Worm (Caenorhabditis elegans) whole organism, L4 larva: Measurements from ENCODE around the gene lin-24.
A peak's percentile ranks its signal among the peaks of the same experiment; 100 is the strongest.

Experiments
- F37D6.2 ChIP-seq: sonication (generic microtip); optimal IDR thresholded peaks from 2 replicates; lab custom pipeline; 2016; ENCODE audit warnings: mild to moderate bottlenecking, missing genetic modification characterization, missing compliant biosample characterization
- R02D3.7 ChIP-seq: fragments of 150-350 bp; sonication (generic microtip); optimal IDR thresholded peaks from 3 replicates; lab custom pipeline; 2014; ENCODE audit warnings: missing biosample characterization, missing genetic modification characterization
- T26A8.4 ChIP-seq: fragments of 200-800 bp; sonication (Bioruptor generic); IDR thresholded peaks from 2 replicates; pipeline ENCODE4 v1.3.6; 2022; ENCODE audit warnings: missing genetic modification characterization, missing compliant biosample characterization
- Y75B8A.6 ChIP-seq: fragments of 200-800 bp; sonication (Bioruptor generic); IDR thresholded peaks from 2 replicates; pipeline ENCODE4 v1.3.6; 2022; ENCODE audit warnings: missing genetic modification reagents, missing genetic modification characterization, missing compliant biosample characterization
- aha-1 ChIP-seq: fragments of 150-350 bp; peaks from one replicate; lab custom pipeline; 2014; ENCODE audit warnings: missing biosample characterization, missing genetic modification characterization
- ama-1 ChIP-seq: fragments of 150-350 bp; optimal IDR thresholded peaks from 2 replicates; lab custom pipeline; 2014; ENCODE audit warnings: inconsistent platforms, mixed read lengths
- ceh-28 ChIP-seq: fragments of 150-350 bp; optimal IDR thresholded peaks from 2 replicates; lab custom pipeline; 2014; ENCODE audit warnings: missing biosample characterization, missing genetic modification reagents, missing genetic modification characterization
- ceh-32 ChIP-seq: sonication (generic microtip); optimal IDR thresholded peaks from 2 replicates; lab custom pipeline; 2016; ENCODE audit warnings: mild to moderate bottlenecking, missing genetic modification characterization, missing compliant biosample characterization; ENCODE audit not compliant: poor library complexity
- ces-1 ChIP-seq: fragments of 150-350 bp; sonication (generic microtip); optimal IDR thresholded peaks from 4 replicates; lab custom pipeline; 2014; ENCODE audit warnings: missing biosample characterization, missing genetic modification reagents, missing genetic modification characterization
- ctbp-1 ChIP-seq: fragments of 200-800 bp; sonication (Bioruptor generic); IDR thresholded peaks from 2 replicates; pipeline ENCODE4 v1.3.6; 2022; ENCODE audit warnings: missing genetic modification reagents, missing genetic modification characterization, missing compliant biosample characterization
- daf-16 ChIP-seq, 3 experiments: sonication (generic microtip); optimal IDR thresholded peaks; 2 replicates each; lab custom pipeline; 2016 to 2017; ENCODE audit warnings: missing genetic modification characterization in 3 of 3, missing genetic modification reagents in 3 of 3, mild to moderate bottlenecking in 2 of 3, missing compliant biosample characterization in 2 of 3, missing biosample characterization in 1 of 3, moderate library complexity in 1 of 3
- daf-19 ChIP-seq: fragments of 200-800 bp; sonication (Bioruptor generic); conservative IDR thresholded peaks from 2 replicates; pipeline ENCODE4 v1.3.6; 2022; ENCODE audit warnings: missing genetic modification characterization, missing compliant biosample characterization
- dmd-6 ChIP-seq: fragments of 200-800 bp; sonication (Bioruptor generic); IDR thresholded peaks from 2 replicates; pipeline ENCODE4 v1.3.6; 2022; ENCODE audit warnings: missing genetic modification reagents, missing genetic modification characterization, missing compliant biosample characterization
- dpl-1 ChIP-seq: fragments of 150-350 bp; optimal IDR thresholded peaks from 2 replicates; lab custom pipeline; 2014; ENCODE audit warnings: missing biosample characterization, missing genetic modification reagents, missing genetic modification characterization
- hif-1 ChIP-seq, 2 experiments: sonication (generic microtip); optimal IDR thresholded peaks; 2 replicates each; lab custom pipeline; 2016 to 2017; ENCODE audit warnings: missing compliant biosample characterization in 2 of 2, missing genetic modification characterization in 2 of 2, missing genetic modification reagents in 2 of 2, missing genotype in 2 of 2, mild to moderate bottlenecking in 1 of 2
- hlh-11 ChIP-seq: fragments of 200-800 bp; sonication (Bioruptor generic); optimal IDR thresholded peaks from 2 replicates; lab custom pipeline; 2018; ENCODE audit warnings: mild to moderate bottlenecking, missing genetic modification characterization, missing compliant biosample characterization
- hlh-30 ChIP-seq: sonication (generic microtip); optimal IDR thresholded peaks from 2 replicates; lab custom pipeline; 2017; ENCODE audit warnings: antibody characterized with exemption, mild to moderate bottlenecking, missing genetic modification characterization, missing compliant biosample characterization; ENCODE audit not compliant: insufficient read depth
- lim-7 ChIP-seq: fragments of 200-800 bp; sonication (Bioruptor generic); IDR thresholded peaks from 2 replicates; pipeline ENCODE4 v1.3.6; 2022; ENCODE audit warnings: missing genetic modification characterization, missing compliant biosample characterization
- lir-3 ChIP-seq: sonication (generic microtip); optimal IDR thresholded peaks from 2 replicates; lab custom pipeline; 2016; ENCODE audit warnings: mild to moderate bottlenecking, missing genetic modification characterization, missing compliant biosample characterization
- madf-5 ChIP-seq, 2 experiments: fragments of 200-800 bp; sonication (Bioruptor generic); IDR thresholded peaks; 2 replicates each; pipeline ENCODE4 v1.3.6; 2022; ENCODE audit warnings: missing compliant biosample characterization in 2 of 2, missing genetic modification characterization in 2 of 2
- madf-9 ChIP-seq: fragments of 200-800 bp; sonication (Bioruptor generic); conservative IDR thresholded peaks from 2 replicates; pipeline ENCODE4 v1.3.6; 2022; ENCODE audit warnings: missing genetic modification reagents, missing genetic modification characterization, missing compliant biosample characterization
- nhr-237 ChIP-seq: sonication (generic microtip); optimal IDR thresholded peaks from 2 replicates; lab custom pipeline; 2017; ENCODE audit warnings: missing biosample characterization, missing genetic modification characterization
- nhr-28 ChIP-seq: fragments of 150-350 bp; optimal IDR thresholded peaks from 2 replicates; lab custom pipeline; 2014; ENCODE audit warnings: missing biosample characterization, missing genetic modification characterization
- nhr-48 ChIP-seq: sonication (generic microtip); optimal IDR thresholded peaks from 2 replicates; lab custom pipeline; 2016; ENCODE audit warnings: mild to moderate bottlenecking, missing genetic modification characterization, missing compliant biosample characterization
- nhr-76 ChIP-seq: fragments of 150-350 bp; optimal IDR thresholded peaks from 2 replicates; lab custom pipeline; 2014; ENCODE audit warnings: missing biosample characterization, missing genetic modification characterization
- php-3 ChIP-seq: fragments of 200-800 bp; sonication (Bioruptor generic); IDR thresholded peaks from 2 replicates; pipeline ENCODE4 v1.3.6; 2022; ENCODE audit warnings: missing genetic modification reagents, missing genetic modification characterization, missing compliant biosample characterization
- pqm-1 ChIP-seq: sonication (generic microtip); optimal IDR thresholded peaks from 2 replicates; lab custom pipeline; 2017; ENCODE audit warnings: missing biosample characterization, missing genetic modification characterization
- rbr-2 ChIP-seq: sonication (generic microtip); optimal IDR thresholded peaks from 2 replicates; lab custom pipeline; 2016; ENCODE audit warnings: missing genotype, missing genetic modification characterization, missing compliant biosample characterization
- saeg-2 ChIP-seq: fragments of 200-800 bp; sonication (Bioruptor generic); IDR thresholded peaks from 2 replicates; pipeline ENCODE4 v1.3.6; 2022; ENCODE audit warnings: missing genetic modification reagents, missing genetic modification characterization, missing compliant biosample characterization
- spr-3 ChIP-seq: fragments of 200-800 bp; sonication (Bioruptor generic); optimal IDR thresholded peaks from 2 replicates; lab custom pipeline; 2018; ENCODE audit warnings: mild to moderate bottlenecking, missing genetic modification characterization, missing compliant biosample characterization
- unc-130 ChIP-seq: sonication (generic microtip); optimal IDR thresholded peaks from 2 replicates; lab custom pipeline; 2016; ENCODE audit warnings: missing genetic modification reagents, missing genetic modification characterization, missing compliant biosample characterization
- zag-1 ChIP-seq: fragments of 150-350 bp; optimal IDR thresholded peaks from 2 replicates; lab custom pipeline; 2014; ENCODE audit warnings: missing biosample characterization, missing genetic modification characterization
- zfp-3 ChIP-seq: fragments of 200-800 bp; sonication (Bioruptor generic); conservative IDR thresholded peaks from 2 replicates; pipeline ENCODE4 v1.3.6; 2022; ENCODE audit warnings: missing genetic modification reagents, missing genetic modification characterization, missing compliant biosample characterization

Gene lin-24

DNA sequence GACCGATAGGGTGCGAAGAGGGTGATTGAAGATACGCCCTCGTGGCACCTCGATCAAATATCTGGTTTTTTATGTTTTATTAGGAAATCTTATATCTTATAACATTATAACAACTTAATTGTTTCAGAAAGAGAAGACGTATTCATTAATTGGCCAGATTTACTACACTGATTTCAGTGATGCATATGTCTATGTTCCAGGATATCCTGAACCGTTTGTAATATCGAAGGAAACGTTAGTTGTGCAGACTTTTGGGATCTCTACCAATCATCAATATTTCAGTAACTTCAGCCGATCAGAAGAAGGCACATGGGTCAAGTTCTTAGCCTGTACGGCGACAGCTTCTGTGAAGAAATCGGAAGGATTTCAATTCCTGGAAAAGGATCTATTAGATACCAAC is 31.1 kb downstream of the lin-24 start:
- TF ChIP-seq zag-1 (tag; lab: Kevin White, UChicago) (no peak), aha-1 (tag; lab: Kevin White, UChicago) (peak; percentile 96), daf-19 (GFP tag; lab: Robert Waterston, UW) (no peak), dmd-6 (GFP tag; lab: Robert Waterston, UW) (no peak), lir-3 (no peak)
- TF ChIP-seq, all 104 proteins: peak for 1

DNA sequence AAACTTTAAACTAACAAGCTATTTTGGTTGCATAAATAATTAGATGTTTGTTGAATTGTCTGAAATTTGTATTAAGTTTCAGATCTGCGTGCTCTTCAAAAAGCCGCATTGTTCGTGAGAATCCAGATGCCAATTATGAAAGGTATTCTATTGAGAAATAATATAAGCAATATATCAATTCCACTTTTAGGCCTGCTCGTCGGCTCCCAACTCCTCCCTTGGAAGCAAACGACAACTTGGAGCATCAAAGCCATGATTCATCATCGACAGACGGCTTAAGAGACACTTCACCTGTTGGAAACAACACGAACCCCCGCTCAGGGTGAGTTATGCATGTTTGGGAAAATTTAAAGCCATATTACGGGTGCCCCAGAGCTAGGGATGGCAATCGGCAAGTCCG is 33.4 kb downstream of the lin-24 start:
- TF ChIP-seq madf-9 (GFP tag; lab: Robert Waterston, UW): no peak
- peak; percentile 94 for TF ChIP-seq aha-1 (tag; lab: Kevin White, UChicago)

DNA sequence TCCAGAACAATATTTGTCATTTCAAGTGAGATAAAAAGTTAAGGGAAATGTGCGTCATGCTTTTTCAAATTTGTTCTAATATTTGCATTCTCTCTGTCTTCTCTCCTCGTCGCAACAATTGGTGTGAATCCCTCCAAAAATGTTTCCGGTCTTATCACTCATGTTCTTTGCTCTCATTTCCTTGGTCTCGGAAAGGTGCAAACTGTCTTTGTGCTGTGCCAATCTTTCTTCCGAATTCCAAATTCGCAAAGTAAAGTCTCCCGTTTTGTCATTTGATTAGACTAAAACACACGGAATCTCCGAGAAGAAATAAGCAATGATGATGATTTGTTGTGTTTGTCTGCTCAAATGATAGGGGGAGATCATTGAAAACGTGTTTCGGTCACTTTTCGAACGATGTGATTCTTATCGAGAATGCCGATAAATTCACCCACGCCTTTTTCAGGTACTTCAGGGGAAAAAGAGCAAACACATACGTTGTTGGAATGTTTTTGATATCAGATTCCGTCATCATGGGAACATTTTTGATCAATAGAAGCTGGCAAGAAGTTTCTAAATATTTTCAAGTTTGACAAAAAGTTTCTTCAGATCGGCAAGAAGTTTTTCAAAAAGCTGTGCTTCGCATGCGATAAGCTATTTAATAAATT is 36.3 kb downstream of the lin-24 start:
- no peak for TF ChIP-seq zfp-3
- TF ChIP-seq hif-1 (tag; optimal IDR thresholded peaks at IDR 0.05; lab: Kevin White, UChicago): no peak
- TF ChIP-seq rbr-2 (tag; lab: Kevin White, UChicago): no peak
- TF ChIP-seq R02D3.7 (tag; lab: Kevin White, UChicago): no peak
- TF ChIP-seq nhr-28 (tag; lab: Kevin White, UChicago): peak; percentile 28
- TF ChIP-seq pqm-1 (tag; lab: Kevin White, UChicago): peak; percentile 13
- TF ChIP-seq ces-1 (GFP tag; lab: Kevin White, UChicago): no peak
- peak; percentile 55 for TF ChIP-seq aha-1 (tag; lab: Kevin White, UChicago)
- no peak for TF ChIP-seq daf-16 (GFP tag; optimal IDR thresholded peaks at IDR 0.05; lab: Kevin White, UChicago)
- TF ChIP-seq daf-16 (tag; optimal IDR thresholded peaks at IDR 0.05; lab: Kevin White, UChicago): peak; percentile 14
- TF ChIP-seq dmd-6 (GFP tag; lab: Robert Waterston, UW): peak; percentile 24; the same call in 1 of the 2 replicates
- no peak for TF ChIP-seq ceh-28 (tag; lab: Kevin White, UChicago)
- TF ChIP-seq spr-3 (GFP tag; lab: Kevin White, UChicago): no peak
- TF ChIP-seq hlh-11 (tag; lab: Kevin White, UChicago): peak; percentile 5
- no peak for TF ChIP-seq madf-9 (GFP tag; lab: Robert Waterston, UW)

DNA sequence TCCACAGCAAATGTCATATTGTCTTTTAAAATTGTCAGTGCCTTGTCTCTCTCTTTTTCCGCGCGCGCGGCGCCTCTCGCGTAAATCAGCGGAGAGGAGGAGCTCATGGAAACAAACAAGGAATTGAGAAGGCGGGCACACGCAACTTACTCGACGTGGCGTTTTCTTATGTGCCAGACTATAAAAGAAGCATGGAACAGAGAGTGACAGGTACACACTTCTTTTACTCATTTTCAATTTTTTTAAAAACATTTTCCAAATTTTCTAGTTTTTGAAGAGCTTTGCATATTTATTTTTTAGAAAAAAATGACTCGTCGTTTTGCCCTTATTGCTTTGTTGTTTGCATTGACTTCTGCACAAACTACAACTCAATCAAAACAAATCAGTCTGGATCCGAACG is 38.6 kb downstream of the lin-24 start, which contains the start of gene F20B10.3:
Gene F20B10.3, plus strand, starts transcription at position 301 of the 400 bp plus-strand sequence.
- no peak for TF ChIP-seq unc-130 (GFP tag; lab: Kevin White, UChicago)
- no peak for TF ChIP-seq nhr-237 (tag; lab: Kevin White, UChicago)
- TF ChIP-seq zag-1 (tag; lab: Kevin White, UChicago): no peak
- TF ChIP-seq ama-1 (lab: Kevin White, UChicago): no peak
- no peak for TF ChIP-seq ceh-32 (tag; lab: Kevin White, UChicago)
- TF ChIP-seq F37D6.2 (tag; lab: Kevin White, UChicago): no peak
- no peak for TF ChIP-seq hlh-30 (tag; lab: Kevin White, UChicago)
- TF ChIP-seq T26A8.4: no peak
- TF ChIP-seq Y75B8A.6 (GFP tag; lab: Robert Waterston, UW): no peak
- no peak for TF ChIP-seq saeg-2
- no peak for TF ChIP-seq nhr-48
- TF ChIP-seq ctbp-1 (GFP tag; lab: Robert Waterston, UW): no peak
- TF ChIP-seq rbr-2 (tag; lab: Kevin White, UChicago): no peak
- no peak for TF ChIP-seq php-3
- TF ChIP-seq nhr-76 (tag; lab: Kevin White, UChicago): no peak
- no peak for TF ChIP-seq dpl-1
- TF ChIP-seq, all 104 proteins: peak for 0

DNA sequence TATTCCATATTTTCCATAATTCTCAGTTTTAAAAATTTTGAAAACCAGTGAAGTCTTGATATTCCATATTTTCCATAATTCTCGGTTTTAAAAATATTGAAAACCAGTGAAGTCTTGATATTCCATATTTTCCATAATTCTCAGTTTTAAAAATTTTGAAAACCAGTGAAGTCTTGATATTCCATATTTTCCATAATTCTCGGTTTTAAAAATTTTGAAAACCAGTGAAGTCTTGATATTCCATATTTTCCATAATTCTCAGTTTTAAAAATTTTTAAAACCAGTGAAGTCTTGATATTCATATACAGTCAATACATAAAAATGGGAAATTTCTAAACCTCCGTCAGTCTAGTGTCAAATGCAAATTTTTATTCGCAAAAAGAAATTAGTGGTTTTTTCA is 41.1 kb downstream of the lin-24 start:
- TF ChIP-seq madf-5 (GFP tag; IDR thresholded peaks at IDR 0.05; lab: Robert Waterston, UW): peak in 1 of 2 experiments; percentile 78; a peak in 2 of 4 replicates
- TF ChIP-seq lim-7 (GFP tag; lab: Robert Waterston, UW): 0 out of 2 replicates have a peak, but pooled peaks have one; percentile 40
